Worm (Caenorhabditis elegans): ENCODE data around the gene ZK1290.15.

Gene ZK1290.15

ce11 chrII:7521420-7521819 is 2.0 kb upstream of the ZK1290.15 start:
- TF ChIP-seq ceh-62 (tag; optimal IDR thresholded peaks at IDR 0.05) (no peak), unc-62 (GFP tag; optimal IDR thresholded peaks at IDR 0.05 in 1 of 2) (peak in 1 of 2 experiments; percentile 95), unc-62 (tag; optimal IDR thresholded peaks at IDR 0.05) (no peak)

- no peak for TF ChIP-seq zag-1 (tag; optimal IDR thresholded peaks at IDR 0.05)
- peak in 1 of 2 experiments; percentile 40 for TF ChIP-seq unc-62 (GFP tag; optimal IDR thresholded peaks at IDR 0.05 in 1 of 2)
- TF ChIP-seq unc-62 (tag; optimal IDR thresholded peaks at IDR 0.05) = no peak
Measured at ce11 chrII:7525458-7525857, 2.1 kb downstream of the ZK1290.15 start, which contains the start of the genes ZK1290.7 and rnh-1.1. TSS of gene ZK1290.7 (minus strand) at chrII:7525558. TSS of gene rnh-1.1 (plus strand) at chrII:7525738.

ce11 chrII:7528210-7528609 is 4.8 kb downstream of the ZK1290.15 start:
- TF ChIP-seq egl-43 (GFP tag; IDR thresholded peaks at IDR 0.05) (no peak), nhr-28 (tag; optimal IDR thresholded peaks at IDR 0.05) (peak; percentile 74), Y48G9A.11 (GFP tag; IDR thresholded peaks at IDR 0.05) (no peak), php-3 (GFP tag; IDR thresholded peaks at IDR 0.05) (peak; percentile 90), ztf-11 (tag; optimal IDR thresholded peaks at IDR 0.05) (no peak), nhr-41 (GFP tag; IDR thresholded peaks at IDR 0.05) (peak; percentile 76; the same call in 1 of the 2 replicates), mdl-1 (tag; optimal IDR thresholded peaks at IDR 0.05) (peak in 1 of 2 experiments; percentile 79), zfp-3 (GFP tag; conservative IDR thresholded peaks at IDR 0.05) (peak; percentile 64; the same call in 1 of the 2 replicates), ceh-20 (GFP tag; IDR thresholded peaks at IDR 0.05) (peak; percentile 61), zip-2 (tag; optimal IDR thresholded peaks at IDR 0.05) (no peak), ama-1 (optimal IDR thresholded peaks at IDR 0.05) (no peak), T20F7.1 (GFP tag; optimal IDR thresholded peaks at IDR 0.05) (peak; percentile 78), tra-1 (GFP tag; IDR thresholded peaks at IDR 0.05) (peak; percentile 91), nhr-77 (tag; optimal IDR thresholded peaks at IDR 0.05) (peak; percentile 52), dmd-6 (GFP tag; IDR thresholded peaks at IDR 0.05) (peak; percentile 99), hif-1 (tag; optimal IDR thresholded peaks at IDR 0.05) (no peak), aha-1 (tag) (peak; percentile 98), hlh-11 (tag; optimal IDR thresholded peaks at IDR 0.05) (peak; percentile 96), ceh-62 (tag; optimal IDR thresholded peaks at IDR 0.05) (no peak), mdt-29 (GFP tag; IDR thresholded peaks at IDR 0.05) (peak; percentile 86), lin-1 (GFP tag; IDR thresholded peaks at IDR 0.05) (peak; percentile 89), pha-4 (GFP tag; IDR thresholded peaks at IDR 0.05) (no peak), pha-4 (tag; optimal IDR thresholded peaks at IDR 0.05) (no peak), dpl-1 (GFP tag; optimal IDR thresholded peaks at IDR 0.05) (peak; percentile 33), nhr-48 (tag; optimal IDR thresholded peaks at IDR 0.05) (peak; percentile 94), cey-2 (tag; optimal IDR thresholded peaks at IDR 0.05; ENCODE audit: borderline replicate concordance, insufficient read depth) (peak; percentile 81), rbr-2 (tag; optimal IDR thresholded peaks at IDR 0.05) (no peak), saeg-2 (GFP tag; IDR thresholded peaks at IDR 0.05) (0 out of 2 replicates have a peak, but pooled peaks have one; percentile 57), ztf-7 (tag; optimal IDR thresholded peaks at IDR 0.05) (no peak), egl-27 (tag; optimal IDR thresholded peaks at IDR 0.05) (no peak), hlh-30 (tag; optimal IDR thresholded peaks at IDR 0.05; ENCODE audit: insufficient read depth) (peak; percentile 97), aly-2 (tag; optimal IDR thresholded peaks at IDR 0.05) (no peak), ctbp-1 (GFP tag; IDR thresholded peaks at IDR 0.05) (no peak), unc-62 (GFP tag; optimal IDR thresholded peaks at IDR 0.05 in 1 of 2) (peak in 1 of 2 experiments; percentile 4), unc-62 (tag; optimal IDR thresholded peaks at IDR 0.05) (no peak), fos-1 (tag; optimal IDR thresholded peaks at IDR 0.05) (no peak), nhr-6 (tag; optimal IDR thresholded peaks at IDR 0.05) (peak; percentile 53), Y75B8A.6 (GFP tag; IDR thresholded peaks at IDR 0.05) (no peak), F49E8.2 (tag; optimal IDR thresholded peaks at IDR 0.05; ENCODE audit: borderline replicate concordance) (no peak), daf-16 (GFP tag; optimal IDR thresholded peaks at IDR 0.05) (peak in 1 of 2 experiments; percentile 47), daf-16 (tag; optimal IDR thresholded peaks at IDR 0.05) (peak; percentile 86), mxl-2 (GFP tag; conservative IDR thresholded peaks at IDR 0.05) (peak; percentile 97), F26F4.8 (GFP tag; conservative IDR thresholded peaks at IDR 0.05) (no peak), dve-1 (tag; optimal IDR thresholded peaks at IDR 0.05; ENCODE audit: insufficient read depth) (peak; percentile 93), mxl-3 (GFP tag; optimal IDR thresholded peaks at IDR 0.05) (peak; percentile 78)

Data from whole organism, L4 larva.